Worm (Caenorhabditis elegans) whole organism, L1 larva: ENCODE measurements around the gene F53H1.3.

Experiments used
- C04F5.9 ChIP-seq: sonication (generic microtip); optimal IDR thresholded peaks from 2 replicates; lab custom pipeline; 2016; ENCODE audit warnings: missing genetic modification characterization, missing compliant biosample characterization
- F16B12.6 ChIP-seq: fragments of 150-350 bp; optimal IDR thresholded peaks from 2 replicates; lab custom pipeline; 2014; ENCODE audit warnings: missing biosample characterization, missing genetic modification characterization
- Y116A8C.19 ChIP-seq: sonication (generic microtip); optimal IDR thresholded peaks from 2 replicates; lab custom pipeline; 2016; ENCODE audit warnings: missing compliant biosample characterization, missing genetic modification characterization, borderline replicate concordance
- aly-2 ChIP-seq: fragments of 150-350 bp; optimal IDR thresholded peaks from 2 replicates; lab custom pipeline; 2014; ENCODE audit warnings: missing biosample characterization, missing genetic modification characterization
- ceh-8 ChIP-seq: fragments of 200-800 bp; sonication (Bioruptor generic); optimal IDR thresholded peaks from 2 replicates; lab custom pipeline; 2018; ENCODE audit warnings: mild to moderate bottlenecking, missing genetic modification characterization, moderate library complexity, missing compliant biosample characterization
- efl-1 ChIP-seq, 4 experiments: fragments of 150-350 bp; optimal IDR thresholded peaks in 3 of 4; peaks in 1 of 4; 1 replicate in 1 of 4; 2 replicates in 3 of 4; lab custom pipeline; 2014; ENCODE audit warnings: missing biosample characterization in 2 of 4, missing genetic modification characterization in 2 of 4, missing genetic modification reagents in 2 of 4
- efl-3 ChIP-seq: fragments of 200-800 bp; sonication (Bioruptor generic); optimal IDR thresholded peaks from 2 replicates; lab custom pipeline; 2018; ENCODE audit warnings: mild to moderate bottlenecking, missing genetic modification characterization, missing compliant biosample characterization
- elt-2 ChIP-seq: sonication (generic microtip); optimal IDR thresholded peaks from 2 replicates; lab custom pipeline; 2016; ENCODE audit warnings: missing genetic modification characterization, mild to moderate bottlenecking, inconsistent platforms, missing compliant biosample characterization, missing genetic modification reagents
- grh-1 ChIP-seq: fragments of 200-800 bp; sonication (Bioruptor generic); IDR thresholded peaks from 2 replicates; pipeline ENCODE4 v1.3.6; 2022; ENCODE audit warnings: missing genetic modification reagents, missing genetic modification characterization, missing compliant biosample characterization
- isw-1 ChIP-seq: fragments of 200-800 bp; sonication (Bioruptor generic); IDR thresholded peaks from 2 replicates; pipeline ENCODE4 v1.3.6; 2022; ENCODE audit warnings: missing genetic modification characterization, missing compliant biosample characterization
- jun-1 ChIP-seq: fragments of 150-350 bp; optimal IDR thresholded peaks from 2 replicates; lab custom pipeline; 2014; ENCODE audit warnings: missing biosample characterization, missing genetic modification reagents, missing genetic modification characterization
- lin-14 ChIP-seq: fragments of 200-800 bp; sonication (Bioruptor generic); optimal IDR thresholded peaks from 2 replicates; lab custom pipeline; 2018; ENCODE audit warnings: mild to moderate bottlenecking, missing genetic modification characterization, moderate library complexity, missing compliant biosample characterization
- lin-15B ChIP-seq: fragments of 150-350 bp; sonication (generic microtip); optimal IDR thresholded peaks from 3 replicates; lab custom pipeline; 2014; ENCODE audit warnings: missing biosample characterization, missing genetic modification characterization
- lin-35 ChIP-seq, 2 experiments: fragments of 150-350 bp; optimal IDR thresholded peaks; 2 replicates each; lab custom pipeline; 2014; ENCODE audit warnings: missing biosample characterization in 2 of 2, missing genetic modification characterization in 2 of 2, missing genetic modification reagents in 2 of 2
- mab-9 ChIP-seq: fragments of 200-800 bp; sonication (Bioruptor generic); IDR thresholded peaks from 2 replicates; pipeline ENCODE4 v1.3.6; 2022; ENCODE audit warnings: missing genetic modification reagents, missing genetic modification characterization, missing compliant biosample characterization
- mdl-1 ChIP-seq, 2 experiments: fragments of 150-350 bp; optimal IDR thresholded peaks; 2 replicates each; lab custom pipeline; 2014 to 2017; ENCODE audit warnings: missing biosample characterization in 2 of 2, missing genetic modification characterization in 2 of 2, inconsistent platforms in 1 of 2
- mep-1 ChIP-seq: fragments of 150-350 bp; optimal IDR thresholded peaks from 2 replicates; lab custom pipeline; 2014; ENCODE audit warnings: missing biosample characterization, missing genetic modification characterization
- nhr-11 ChIP-seq: fragments of 150-350 bp; optimal IDR thresholded peaks from 2 replicates; lab custom pipeline; 2014; ENCODE audit warnings: missing biosample characterization, missing genetic modification characterization
- nhr-19 ChIP-seq: fragments of 200-800 bp; sonication (Bioruptor generic); conservative IDR thresholded peaks from 2 replicates; pipeline ENCODE4 v1.3.6; 2022; ENCODE audit warnings: missing genetic modification characterization, missing compliant biosample characterization
- nhr-20 ChIP-seq: sonication (generic microtip); optimal IDR thresholded peaks from 2 replicates; lab custom pipeline; 2016; ENCODE audit warnings: mild to moderate bottlenecking, missing genetic modification characterization, missing compliant biosample characterization
- nhr-237 ChIP-seq: fragments of 150-350 bp; optimal IDR thresholded peaks from 2 replicates; lab custom pipeline; 2014; ENCODE audit warnings: missing biosample characterization, missing genetic modification characterization
- nhr-47 ChIP-seq: sonication (generic microtip); optimal IDR thresholded peaks from 2 replicates; lab custom pipeline; 2016; ENCODE audit warnings: mild to moderate bottlenecking, missing genetic modification characterization, moderate library complexity, missing compliant biosample characterization
- nhr-71 ChIP-seq: sonication (generic microtip); optimal IDR thresholded peaks from 2 replicates; lab custom pipeline; 2016; ENCODE audit warnings: mild to moderate bottlenecking, missing genetic modification characterization, moderate library complexity, missing compliant biosample characterization
- nhr-76 ChIP-seq: sonication (generic microtip); optimal IDR thresholded peaks from 2 replicates; lab custom pipeline; 2017; ENCODE audit warnings: missing biosample characterization, missing genetic modification characterization
- pag-3 ChIP-seq: sonication (generic microtip); optimal IDR thresholded peaks from 2 replicates; lab custom pipeline; 2017; ENCODE audit warnings: missing genetic modification characterization, mild to moderate bottlenecking, missing compliant biosample characterization, antibody characterized with exemption, borderline replicate concordance; ENCODE audit not compliant: insufficient read depth
- pqm-1 ChIP-seq: sonication (generic microtip); optimal IDR thresholded peaks from 3 replicates; lab custom pipeline; 2017; ENCODE audit warnings: missing biosample characterization, missing genetic modification characterization
- rnt-1 ChIP-seq: sonication (generic microtip); optimal IDR thresholded peaks from 2 replicates; lab custom pipeline; 2016; ENCODE audit warnings: mild to moderate bottlenecking, missing genetic modification characterization, moderate library complexity, missing compliant biosample characterization
- skn-1 ChIP-seq: fragments of 150-350 bp; optimal IDR thresholded peaks from 2 replicates; lab custom pipeline; 2014; ENCODE audit warnings: missing biosample characterization, missing genetic modification characterization
- snu-23 ChIP-seq: sonication (generic microtip); optimal IDR thresholded peaks from 2 replicates; lab custom pipeline; 2016; ENCODE audit warnings: missing genetic modification characterization, missing compliant biosample characterization
- sptf-1 ChIP-seq: fragments of 150-350 bp; optimal IDR thresholded peaks from 2 replicates; lab custom pipeline; 2014; ENCODE audit warnings: missing biosample characterization, missing genetic modification characterization
- sup-37 ChIP-seq: fragments of 200-800 bp; sonication (Bioruptor generic); optimal IDR thresholded peaks from 2 replicates; lab custom pipeline; 2018; ENCODE audit warnings: mild to moderate bottlenecking, missing genetic modification characterization, missing compliant biosample characterization
- tlp-1 ChIP-seq: fragments of 150-350 bp; optimal IDR thresholded peaks from 2 replicates; lab custom pipeline; 2014; ENCODE audit warnings: missing biosample characterization, missing genetic modification characterization
- unc-130 ChIP-seq: fragments of 150-350 bp; optimal IDR thresholded peaks from 2 replicates; lab custom pipeline; 2017; ENCODE audit warnings: missing biosample characterization, missing genetic modification characterization, inconsistent platforms
- unc-30 ChIP-seq: sonication (generic microtip); optimal IDR thresholded peaks from 2 replicates; lab custom pipeline; 2017; ENCODE audit warnings: missing biosample characterization, missing genetic modification characterization
- vab-15 ChIP-seq: sonication (generic microtip); optimal IDR thresholded peaks from 2 replicates; lab custom pipeline; 2017; ENCODE audit warnings: missing genotype, mild to moderate bottlenecking, missing genetic modification characterization, missing compliant biosample characterization
- xbp-1 ChIP-seq: sonication (generic microtip); optimal IDR thresholded peaks from 2 replicates; lab custom pipeline; 2016; ENCODE audit warnings: missing genetic modification characterization, missing compliant biosample characterization
- zip-4 ChIP-seq: fragments of 200-800 bp; sonication (Bioruptor generic); optimal IDR thresholded peaks from 2 replicates; lab custom pipeline; 2018; ENCODE audit warnings: mild to moderate bottlenecking, missing genetic modification characterization, moderate library complexity, missing compliant biosample characterization

Gene F53H1.3

ce11 chrIV:1355147-1355546 lies 26.2 kb downstream of the F53H1.3 start, which contains the start of gene col-104:
TSS of gene col-104 (minus strand) at chrIV:1355305.
- TF ChIP-seq nhr-11 (tag; lab: Kevin White, UChicago) (no peak), lin-14 (GFP tag; lab: Kevin White, UChicago) (no peak), lin-35 (GFP tag; optimal IDR thresholded peaks at IDR 0.05; lab: Kevin White, UChicago) (no peak), zip-4 (GFP tag; lab: Kevin White, UChicago) (no peak), mep-1 (no peak), nhr-237 (no peak), mab-9 (GFP tag; lab: Robert Waterston, UW) (no peak), efl-1 (optimal IDR thresholded peaks at IDR 0.05; lab: Kevin White, UChicago) (no peak), efl-1 (GFP tag; optimal IDR thresholded peaks at IDR 0.05 in 1 of 2; lab: Kevin White, UChicago) (no peak)

- no peak for TF ChIP-seq nhr-19 (GFP tag; lab: Robert Waterston, UW)
- TF ChIP-seq C04F5.9 (tag; lab: Kevin White, UChicago), result no peak
- no peak for TF ChIP-seq vab-15 (tag; lab: Kevin White, UChicago)
- no peak for TF ChIP-seq efl-1 (optimal IDR thresholded peaks at IDR 0.05; lab: Kevin White, UChicago)
- peak in 1 of 2 experiments; percentile 18 for TF ChIP-seq efl-1 (GFP tag; optimal IDR thresholded peaks at IDR 0.05 in 1 of 2; lab: Kevin White, UChicago)
- TF ChIP-seq isw-1, result no peak
- peak; percentile 91 for TF ChIP-seq ceh-8 (GFP tag; lab: Kevin White, UChicago)
- TF ChIP-seq, all 84 proteins: peak for 2
These were observed 29.1 kb downstream of the F53H1.3 start for ce11 chrIV:1358109-1358508.

DNA sequence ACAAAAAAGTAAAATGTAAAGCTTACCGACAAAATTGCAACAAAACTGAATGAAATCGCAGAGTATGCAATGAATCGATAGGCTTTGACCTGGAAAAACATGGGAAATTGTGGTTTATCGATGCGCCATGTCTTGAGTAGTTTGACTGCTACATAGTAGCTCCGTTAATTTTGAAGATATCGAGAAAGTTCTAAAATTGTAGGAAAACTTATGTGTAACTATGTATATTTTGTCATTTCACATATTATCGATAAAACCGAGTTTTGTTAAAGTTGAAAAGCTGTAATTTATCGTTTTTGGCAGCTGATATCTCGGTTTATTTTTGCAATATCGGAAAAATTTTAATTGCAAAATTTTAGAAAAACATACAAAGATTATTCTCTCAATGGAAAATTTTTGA lies 30.2 kb downstream of the F53H1.3 start, which contains the start of gene col-105:
Gene col-105, minus strand, starts transcription at position 101 of the 400 bp plus-strand sequence.
- TF ChIP-seq sup-37 (no peak), Y116A8C.19 (no peak), vab-15 (tag; lab: Kevin White, UChicago) (no peak), sptf-1 (tag; lab: Kevin White, UChicago) (no peak), unc-30 (tag; lab: Kevin White, UChicago) (no peak), mab-9 (GFP tag; lab: Robert Waterston, UW) (no peak)

DNA sequence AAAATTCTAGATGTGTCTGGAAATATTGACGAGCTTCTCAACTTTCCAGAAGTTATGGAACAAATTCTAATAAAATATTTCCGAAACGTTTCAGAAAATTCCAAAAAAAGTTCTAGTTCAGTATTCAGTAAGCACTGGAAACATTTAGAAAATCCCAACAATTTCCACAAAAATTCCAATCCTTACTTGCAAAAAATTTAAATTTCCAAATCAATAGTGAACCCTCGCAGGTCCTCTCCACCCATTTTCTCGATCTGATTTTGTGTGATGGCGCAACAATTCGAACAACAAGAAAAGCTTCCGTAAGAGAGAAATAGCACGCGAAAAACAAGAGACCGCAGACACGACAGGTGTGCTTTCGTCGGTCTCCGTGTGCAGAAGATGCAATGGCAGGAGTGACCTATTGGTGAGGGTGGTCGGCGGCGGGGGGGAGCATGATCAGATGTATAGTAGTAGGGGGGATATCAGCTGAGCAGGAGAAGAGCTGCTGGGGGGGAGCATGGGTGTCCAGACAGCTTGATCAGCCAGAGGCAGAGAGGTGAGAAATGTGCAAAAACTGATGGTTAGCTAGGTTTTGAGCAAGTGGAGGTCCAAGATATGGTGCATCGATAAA lies 32.8 kb downstream of the F53H1.3 start:
- TF ChIP-seq skn-1 (tag; lab: Kevin White, UChicago) (no peak), ceh-8 (GFP tag; lab: Kevin White, UChicago) (no peak), pag-3 (peak; percentile 94), grh-1 (GFP tag; lab: Robert Waterston, UW) (no peak), nhr-47 (tag; lab: Kevin White, UChicago) (no peak), mab-9 (GFP tag; lab: Robert Waterston, UW) (no peak), jun-1 (tag; lab: Kevin White, UChicago) (no peak), elt-2 (tag; lab: Kevin White, UChicago) (no peak), tlp-1 (tag; lab: Kevin White, UChicago) (no peak), F16B12.6 (tag; lab: Kevin White, UChicago) (no peak), rnt-1 (tag; lab: Kevin White, UChicago) (peak; percentile 73), pqm-1 (tag; lab: Kevin White, UChicago) (no peak), lin-15B (tag; lab: Kevin White, UChicago) (no peak), efl-3 (GFP tag; lab: Kevin White, UChicago) (no peak), nhr-237 (no peak), nhr-76 (tag; lab: Kevin White, UChicago) (no peak), aly-2 (tag; lab: Kevin White, UChicago) (no peak), lin-35 (GFP tag; optimal IDR thresholded peaks at IDR 0.05; lab: Kevin White, UChicago) (no peak), nhr-19 (GFP tag; lab: Robert Waterston, UW) (peak; percentile 32), snu-23 (no peak), mdl-1 (tag; optimal IDR thresholded peaks at IDR 0.05; lab: Kevin White, UChicago) (no peak), xbp-1 (tag; lab: Kevin White, UChicago) (no peak), nhr-71 (tag; lab: Kevin White, UChicago) (peak; percentile 50), vab-15 (tag; lab: Kevin White, UChicago) (no peak), nhr-20 (peak; percentile 10), unc-130 (tag; lab: Kevin White, UChicago) (peak; percentile 12), efl-1 (optimal IDR thresholded peaks at IDR 0.05; lab: Kevin White, UChicago) (no peak), efl-1 (GFP tag; optimal IDR thresholded peaks at IDR 0.05 in 1 of 2; lab: Kevin White, UChicago) (peak in 1 of 2 experiments; percentile 37)
